Worm (Caenorhabditis elegans): ENCODE measurements around the gene nta-1.

DNA sequence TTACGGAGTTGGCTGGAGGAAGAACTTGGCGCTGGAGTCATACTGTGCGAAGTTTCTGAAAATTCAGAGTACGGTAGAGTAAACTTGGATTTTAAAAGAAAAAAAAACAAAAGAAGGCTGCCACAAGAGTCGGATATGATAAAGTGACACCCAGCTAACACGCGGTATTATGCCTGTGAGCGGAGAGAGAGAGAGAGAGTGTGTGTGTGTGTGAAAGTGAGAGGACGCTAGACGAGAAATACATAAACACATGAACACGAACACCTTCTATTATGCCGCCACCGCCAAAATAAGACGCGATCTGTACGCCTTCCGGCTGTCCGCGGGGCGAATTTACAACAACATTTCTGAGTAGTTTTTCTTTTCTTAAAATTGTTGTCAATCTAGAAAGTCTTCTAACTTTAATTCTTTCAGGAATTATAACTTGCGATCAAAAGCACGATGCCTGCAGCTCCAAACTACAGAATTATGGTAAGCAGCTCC is 6.7 kb downstream of the nta-1 start, which contains the start of gene F12E12.6:
- TF ChIP-seq him-1 (tag; optimal IDR thresholded peaks at IDR 0.05) (no peak), W03F9.2 (tag; optimal IDR thresholded peaks at IDR 0.05) (no peak)
